Worm (Caenorhabditis elegans): ENCODE data around the gene C13F10.6.

The C13F10.6 gene

ce11 chrV:7196037-7196436, 24.8 kb downstream of the C13F10.6 start, which contains the start of gene attf-2:
TSS of gene attf-2 (minus strand) at chrV:7196137.
- TF ChIP-seq nhr-23 (tag; optimal IDR thresholded peaks at IDR 0.05) (no peak), lsy-12 (tag; optimal IDR thresholded peaks at IDR 0.05) (no peak), ama-1 (optimal IDR thresholded peaks at IDR 0.05) (no peak), nhr-28 (tag; optimal IDR thresholded peaks at IDR 0.05) (no peak), elt-1 (tag; optimal IDR thresholded peaks at IDR 0.05) (no peak), fkh-2 (tag; optimal IDR thresholded peaks at IDR 0.05) (no peak), ZK546.5 (tag; optimal IDR thresholded peaks at IDR 0.05) (no peak)

ce11 chrV:7194818-7195217, 26.0 kb downstream of the C13F10.6 start:
- TF ChIP-seq unc-39 (tag; optimal IDR thresholded peaks at IDR 0.05) (no peak), nhr-67 (tag; optimal IDR thresholded peaks at IDR 0.05) (no peak), ZK546.5 (tag; optimal IDR thresholded peaks at IDR 0.05) (no peak), elt-2 (tag; optimal IDR thresholded peaks at IDR 0.05) (no peak), zag-1 (tag; optimal IDR thresholded peaks at IDR 0.05) (no peak), aly-2 (tag; optimal IDR thresholded peaks at IDR 0.05) (no peak), daf-12 (tag; optimal IDR thresholded peaks at IDR 0.05) (no peak), eor-1 (tag; optimal IDR thresholded peaks at IDR 0.05) (no peak), sea-2 (GFP tag; optimal IDR thresholded peaks at IDR 0.05) (no peak), nhr-12 (tag; optimal IDR thresholded peaks at IDR 0.05) (no peak)

DNA sequence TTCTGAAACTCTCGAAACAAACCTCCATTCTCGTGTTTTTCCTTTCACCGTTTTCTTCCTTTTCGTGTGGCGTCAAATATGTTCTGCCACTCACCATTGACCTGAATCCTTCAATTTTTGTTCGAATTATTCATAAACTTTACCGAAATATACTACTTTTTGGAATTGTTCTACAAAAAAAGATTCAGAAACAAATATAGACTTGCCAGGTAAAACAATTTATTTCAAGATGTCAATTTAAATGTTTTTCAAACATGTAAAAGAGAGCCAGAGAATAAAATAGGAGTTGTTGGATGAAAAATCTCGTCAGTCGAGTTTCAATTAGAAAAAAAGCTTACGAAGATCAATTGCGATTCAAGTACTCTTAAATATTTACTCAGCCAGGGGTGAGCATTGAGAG, 27.3 kb downstream of the C13F10.6 start, which contains the start of gene F09G2.8:
TSS of gene F09G2.8 (minus strand) at position 101 of the 400 bp plus-strand sequence.
- TF ChIP-seq nhr-23 (tag; optimal IDR thresholded peaks at IDR 0.05) (no peak), daf-12 (tag; optimal IDR thresholded peaks at IDR 0.05) (no peak), elt-2 (tag; optimal IDR thresholded peaks at IDR 0.05) (no peak), ceh-28 (tag; optimal IDR thresholded peaks at IDR 0.05) (no peak), fos-1 (tag; optimal IDR thresholded peaks at IDR 0.05) (no peak), nhr-43 (tag; optimal IDR thresholded peaks at IDR 0.05; ENCODE audit: poor library complexity, severe bottlenecking) (no peak), skn-1 (tag; optimal IDR thresholded peaks at IDR 0.05) (no peak), ztf-4 (tag; optimal IDR thresholded peaks at IDR 0.05) (no peak), unc-39 (tag; optimal IDR thresholded peaks at IDR 0.05) (no peak), tbx-2 (tag; optimal IDR thresholded peaks at IDR 0.05) (no peak), R02D3.7 (tag; optimal IDR thresholded peaks at IDR 0.05) (no peak), sea-2 (GFP tag; optimal IDR thresholded peaks at IDR 0.05) (no peak), fkh-10 (GFP tag; optimal IDR thresholded peaks at IDR 0.05) (no peak), nhr-25 (tag; optimal IDR thresholded peaks at IDR 0.05) (no peak), zag-1 (tag; optimal IDR thresholded peaks at IDR 0.05) (no peak), mdl-1 (tag; optimal IDR thresholded peaks at IDR 0.05) (no peak), pha-4 (tag; optimal IDR thresholded peaks at IDR 0.05) (no peak)

ce11 chrV:7187295-7187694, 33.5 kb downstream of the C13F10.6 start:
- TF ChIP-seq ztf-11 (tag; optimal IDR thresholded peaks at IDR 0.05) (no peak), elt-2 (tag; optimal IDR thresholded peaks at IDR 0.05) (peak; percentile 29)

DNA sequence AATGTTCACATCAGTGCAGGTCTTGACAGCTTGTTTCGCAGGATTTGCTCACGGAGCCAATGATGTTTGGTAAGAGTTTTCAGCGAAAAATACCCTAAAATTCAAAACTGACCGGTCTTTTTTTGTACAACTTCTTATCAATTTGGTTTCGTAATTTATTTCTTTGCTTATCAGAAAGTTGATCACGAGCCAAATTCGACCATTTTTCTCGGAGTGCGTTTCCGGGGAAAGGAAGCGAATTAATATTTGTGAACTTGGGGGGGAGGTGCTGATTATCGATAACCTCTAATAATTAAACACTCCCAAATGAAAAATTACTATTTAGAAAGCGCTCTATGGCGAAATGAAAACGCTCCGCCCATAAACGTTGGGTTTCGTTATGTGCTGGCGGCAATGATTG, 34.2 kb downstream of the C13F10.6 start:
- no peak for TF ChIP-seq eor-1 (tag; optimal IDR thresholded peaks at IDR 0.05)
- peak; percentile 82 for TF ChIP-seq elt-2 (tag; optimal IDR thresholded peaks at IDR 0.05)
- no peak for TF ChIP-seq mml-1 (tag; optimal IDR thresholded peaks at IDR 0.05)
- no peak for TF ChIP-seq nhr-25 (tag; optimal IDR thresholded peaks at IDR 0.05)
- TF ChIP-seq skn-1 (tag; optimal IDR thresholded peaks at IDR 0.05) = no peak
- no peak for TF ChIP-seq egl-5 (tag; optimal IDR thresholded peaks at IDR 0.05)
- no peak for TF ChIP-seq elt-1 (tag; optimal IDR thresholded peaks at IDR 0.05)
- peak; percentile 73 for TF ChIP-seq jun-1 (tag; optimal IDR thresholded peaks at IDR 0.05)
- TF ChIP-seq nfya-1 (tag; optimal IDR thresholded peaks at IDR 0.05; ENCODE audit: insufficient read depth) = no peak
- no peak for TF ChIP-seq ceh-16 (tag; optimal IDR thresholded peaks at IDR 0.05)
- peak; percentile 77 for TF ChIP-seq pqm-1 (tag; optimal IDR thresholded peaks at IDR 0.05)
- no peak for TF ChIP-seq nhr-28 (tag; optimal IDR thresholded peaks at IDR 0.05)
- TF ChIP-seq fkh-2 (tag; optimal IDR thresholded peaks at IDR 0.05) = no peak
- no peak for TF ChIP-seq unc-62 (GFP tag; optimal IDR thresholded peaks at IDR 0.05)
- TF ChIP-seq mdl-1 (tag; optimal IDR thresholded peaks at IDR 0.05) = no peak
